Fruit fly (Drosophila melanogaster) whole organism, embryonic: Measurements from ENCODE around the gene CG5973.

Experiments
- Atf-2 ChIP-seq: fragments of 200-800 bp; sonication (Bioruptor generic); optimal IDR thresholded peaks from 2 replicates; lab custom pipeline; 2016; ENCODE audit warnings: missing biosample characterization, missing genetic modification characterization
- Awh ChIP-seq: fragments of 200-800 bp; sonication (Bioruptor generic); IDR thresholded peaks from 2 replicates; pipeline ENCODE4, ENCODE4 v1.3.6; 2022; ENCODE audit warnings: missing biosample characterization, missing genetic modification characterization
- BtbVII ChIP-seq: fragments of 200-800 bp; sonication (Bioruptor generic); optimal IDR thresholded peaks from 3 replicates; lab custom pipeline; 2017; ENCODE audit warnings: missing biosample characterization, mild to moderate bottlenecking, missing genetic modification characterization
- CG10267 ChIP-seq: fragments of 200-800 bp; sonication (Bioruptor generic); optimal IDR thresholded peaks from 2 replicates; lab custom pipeline; 2018; ENCODE audit warnings: missing biosample characterization, mild to moderate bottlenecking, missing genetic modification characterization, moderate library complexity
- CG11456 ChIP-seq: fragments of 200-800 bp; sonication (Bioruptor generic); IDR thresholded peaks from 3 replicates; pipeline ENCODE4 v1.3.6; 2022; ENCODE audit warnings: missing biosample characterization, missing genetic modification characterization
- CG14965 ChIP-seq: fragments of 200-800 bp; sonication (Bioruptor generic); optimal IDR thresholded peaks from 2 replicates; lab custom pipeline; 2016; ENCODE audit warnings: missing biosample characterization, missing genetic modification characterization, borderline replicate concordance
- CG15269 ChIP-seq: fragments of 200-800 bp; sonication (Bioruptor generic); optimal IDR thresholded peaks from 2 replicates; lab custom pipeline; 2018; ENCODE audit warnings: missing biosample characterization, mild to moderate bottlenecking, missing genetic modification characterization, moderate library complexity
- CG1603 ChIP-seq: fragments of 200-800 bp; sonication (Bioruptor generic); optimal IDR thresholded peaks from 2 replicates; lab custom pipeline; 2019; ENCODE audit warnings: missing biosample characterization, mild to moderate bottlenecking, missing genetic modification characterization, moderate library complexity
- CG16779 ChIP-seq: fragments of 200-800 bp; sonication (Bioruptor generic); IDR thresholded peaks from 2 replicates; pipeline ENCODE4 v1.3.6; 2022; ENCODE audit warnings: missing biosample characterization, missing genetic modification characterization
- CG17361 ChIP-seq: fragments of 200-800 bp; sonication (Bioruptor generic); IDR thresholded peaks from 3 replicates; pipeline ENCODE4 v1.3.6; 2022; ENCODE audit warnings: missing biosample characterization, missing genetic modification characterization
- CG2889 ChIP-seq: fragments of 200-800 bp; sonication (Bioruptor generic); IDR thresholded peaks from 3 replicates; pipeline ENCODE4 v1.3.6; 2022; ENCODE audit warnings: missing biosample characterization, missing genetic modification characterization
- CG31224 ChIP-seq: fragments of 200-800 bp; sonication (Bioruptor generic); IDR thresholded peaks from 2 replicates; pipeline ENCODE4 v1.3.6; 2022; ENCODE audit warnings: missing biosample characterization, missing genetic modification characterization
- CG31441 ChIP-seq: fragments of 200-800 bp; sonication (Bioruptor generic); IDR thresholded peaks from 2 replicates; pipeline ENCODE4 v1.3.6; 2022; ENCODE audit warnings: missing biosample characterization, missing genetic modification characterization
- CG32772 ChIP-seq: fragments of 200-800 bp; sonication (Bioruptor generic); IDR thresholded peaks from 2 replicates; pipeline ENCODE4 v1.3.6; 2022; ENCODE audit warnings: missing biosample characterization, missing genetic modification characterization
- CG34422 ChIP-seq: fragments of 200-800 bp; sonication (Bioruptor generic); IDR thresholded peaks from 3 replicates; pipeline ENCODE4 v1.3.6; 2022; ENCODE audit warnings: missing biosample characterization, missing genetic modification characterization
- CG6813 ChIP-seq: fragments of 200-800 bp; sonication (Bioruptor generic); optimal IDR thresholded peaks from 2 replicates; lab custom pipeline; 2017; ENCODE audit warnings: missing biosample characterization, missing genetic modification characterization, mild to moderate bottlenecking, moderate library complexity, missing genetic modification reagents
- CG6854 ChIP-seq: fragments of 200-800 bp; sonication (Bioruptor generic); optimal IDR thresholded peaks from 3 replicates; lab custom pipeline; 2017; ENCODE audit warnings: missing biosample characterization, mild to moderate bottlenecking, missing genetic modification characterization
- CG7745 ChIP-seq: fragments of 200-800 bp; sonication (Bioruptor generic); optimal IDR thresholded peaks from 2 replicates; lab custom pipeline; 2018; ENCODE audit warnings: missing biosample characterization, mild to moderate bottlenecking, missing genetic modification characterization, moderate library complexity
- CG8281 ChIP-seq: fragments of 200-800 bp; sonication (Bioruptor generic); optimal IDR thresholded peaks from 2 replicates; lab custom pipeline; 2018; ENCODE audit warnings: missing biosample characterization, mild to moderate bottlenecking, missing genetic modification characterization, moderate library complexity
- CG9215 ChIP-seq: fragments of 200-800 bp; sonication (Bioruptor generic); IDR thresholded peaks from 2 replicates; pipeline ENCODE4 v1.3.6; 2022; ENCODE audit warnings: missing biosample characterization, missing genetic modification characterization
- CG9817 ChIP-seq: fragments of 200-800 bp; sonication (Bioruptor generic); optimal IDR thresholded peaks from 2 replicates; lab custom pipeline; 2018; ENCODE audit warnings: missing biosample characterization, mild to moderate bottlenecking, missing genetic modification characterization, moderate library complexity
- CG9876 ChIP-seq: fragments of 200-800 bp; sonication (Bioruptor generic); optimal IDR thresholded peaks from 2 replicates; lab custom pipeline; 2016; ENCODE audit warnings: missing biosample characterization, missing genetic modification characterization
- D19B ChIP-seq: fragments of 200-800 bp; sonication (Bioruptor generic); optimal IDR thresholded peaks from 2 replicates; lab custom pipeline; 2017; ENCODE audit warnings: missing biosample characterization, mild to moderate bottlenecking, missing genetic modification characterization
- E2f1 ChIP-seq: fragments of 200-800 bp; sonication (Bioruptor generic); IDR thresholded peaks from 2 replicates; pipeline ENCODE4 v1.3.6; 2022; ENCODE audit warnings: missing biosample characterization, missing genetic modification characterization
- E2f2 ChIP-seq: fragments of 200-800 bp; sonication (Bioruptor generic); IDR thresholded peaks from 2 replicates; pipeline ENCODE4 v1.3.6; 2022; ENCODE audit warnings: missing biosample characterization, missing genetic modification characterization
- Elba2 ChIP-seq: fragments of 200-800 bp; sonication (Bioruptor generic); optimal IDR thresholded peaks from 3 replicates; lab custom pipeline; 2016; ENCODE audit warnings: missing biosample characterization, missing genetic modification characterization
- Gsc ChIP-seq: fragments of 200-800 bp; sonication (Bioruptor generic); IDR thresholded peaks from 2 replicates; pipeline ENCODE4 v1.3.6; 2022; ENCODE audit warnings: missing biosample characterization, missing genetic modification characterization
- H15 ChIP-seq: fragments of 200-800 bp; sonication (Bioruptor generic); IDR thresholded peaks from 3 replicates; pipeline ENCODE4 v1.3.6; 2022; ENCODE audit warnings: missing biosample characterization, missing genetic modification characterization
- Kr ChIP-seq: fragments of 200-800 bp; sonication (Bioruptor generic); optimal IDR thresholded peaks from 2 replicates; lab custom pipeline; 2017; ENCODE audit warnings: missing biosample characterization, mild to moderate bottlenecking, missing genetic modification characterization
- Mad ChIP-seq: fragments of 200-800 bp; sonication (Bioruptor generic); optimal IDR thresholded peaks from 2 replicates; lab custom pipeline; 2016; ENCODE audit warnings: missing biosample characterization, missing genetic modification characterization
- amos ChIP-seq: fragments of 200-800 bp; sonication (Bioruptor generic); IDR thresholded peaks from 2 replicates; pipeline ENCODE4 v1.3.6; 2022; ENCODE audit warnings: missing biosample characterization, missing genetic modification characterization; ENCODE audit not compliant: partially characterized antibody
- az2 ChIP-seq: fragments of 200-800 bp; sonication (Bioruptor generic); optimal IDR thresholded peaks from 3 replicates; lab custom pipeline; 2016; ENCODE audit warnings: missing biosample characterization, missing genetic modification characterization
- cad ChIP-seq: fragments of >200 bp; optimal IDR thresholded peaks from 2 replicates; lab custom pipeline; 2017; ENCODE audit warnings: missing biosample characterization, missing genetic modification characterization
- chif ChIP-seq, 2 experiments: fragments of 200-800 bp; sonication (Bioruptor generic); optimal IDR thresholded peaks; 3 replicates each; lab custom pipeline; 2016; ENCODE audit warnings: missing biosample characterization in 2 of 2, missing genetic modification characterization in 2 of 2
- croc ChIP-seq: fragments of 200-800 bp; sonication (Bioruptor generic); conservative IDR thresholded peaks from 3 replicates; pipeline ENCODE4 v1.3.6; 2022; ENCODE audit warnings: missing biosample characterization, missing genetic modification characterization
- ewg ChIP-seq: fragments of 200-800 bp; sonication (Bioruptor generic); optimal IDR thresholded peaks from 3 replicates; lab custom pipeline; 2017; ENCODE audit warnings: mild to moderate bottlenecking, missing biosample characterization, missing genetic modification reagents, missing genetic modification characterization
- gce ChIP-seq: fragments of 200-800 bp; sonication (Bioruptor generic); IDR thresholded peaks from 3 replicates; pipeline ENCODE4 v1.3.6; 2022; ENCODE audit warnings: missing biosample characterization, missing genetic modification characterization
- gcm ChIP-seq: fragments of 200-800 bp; sonication (Bioruptor generic); optimal IDR thresholded peaks from 2 replicates; lab custom pipeline; 2019; ENCODE audit warnings: missing biosample characterization, mild to moderate bottlenecking, missing genetic modification characterization, moderate library complexity
- gem ChIP-seq: fragments of 200-800 bp; sonication (Bioruptor generic); optimal IDR thresholded peaks from 2 replicates; lab custom pipeline; 2019; ENCODE audit warnings: missing biosample characterization, mild to moderate bottlenecking, missing genetic modification characterization, moderate library complexity
- gfzf ChIP-seq: fragments of 200-800 bp; sonication (Bioruptor generic); optimal IDR thresholded peaks from 2 replicates; lab custom pipeline; 2016; ENCODE audit warnings: missing biosample characterization, mild to moderate bottlenecking, missing genetic modification characterization, moderate library complexity
- ken ChIP-seq: fragments of 200-800 bp; sonication (Bioruptor generic); IDR thresholded peaks from 3 replicates; pipeline ENCODE4 v1.3.6; 2022; ENCODE audit warnings: missing biosample characterization, missing genetic modification characterization
- knrl ChIP-seq: fragments of 200-800 bp; sonication (Bioruptor generic); IDR thresholded peaks from 3 replicates; pipeline ENCODE4 v1.3.6; 2022; ENCODE audit warnings: missing biosample characterization, missing genetic modification characterization; ENCODE audit not compliant: partially characterized antibody
- lab ChIP-seq: fragments of 200-800 bp; sonication (Bioruptor generic); optimal IDR thresholded peaks from 3 replicates; lab custom pipeline; 2017; ENCODE audit warnings: missing biosample characterization, missing genetic modification characterization, mild to moderate bottlenecking, moderate library complexity, missing genetic modification reagents
- scrt ChIP-seq: fragments of 200-800 bp; sonication (Bioruptor generic); optimal IDR thresholded peaks from 2 replicates; lab custom pipeline; 2018; ENCODE audit warnings: missing biosample characterization, mild to moderate bottlenecking, missing genetic modification characterization, moderate library complexity
- so ChIP-seq: fragments of 200-800 bp; sonication (Bioruptor generic); IDR thresholded peaks from 3 replicates; pipeline ENCODE4 v1.3.6; 2022; ENCODE audit warnings: missing biosample characterization, missing genetic modification characterization
- trem ChIP-seq: fragments of 200-800 bp; optimal IDR thresholded peaks from 3 replicates; lab custom pipeline; 2019; ENCODE audit warnings: missing biosample characterization, mild to moderate bottlenecking, missing genetic modification characterization, moderate library complexity
- trh ChIP-seq: fragments of 200-800 bp; sonication (Bioruptor generic); optimal IDR thresholded peaks from 2 replicates; lab custom pipeline; 2016; ENCODE audit warnings: missing biosample characterization, missing genetic modification characterization
- unc-4 ChIP-seq: fragments of 200-800 bp; sonication (Bioruptor generic); IDR thresholded peaks from 2 replicates; pipeline ENCODE4 v1.3.6; 2022; ENCODE audit warnings: missing biosample characterization, missing genetic modification characterization; ENCODE audit not compliant: partially characterized antibody
- zen2 ChIP-seq: fragments of 200-800 bp; sonication (Bioruptor generic); IDR thresholded peaks from 3 replicates; pipeline ENCODE4 v1.3.6; 2022; ENCODE audit warnings: missing biosample characterization, missing genetic modification characterization; ENCODE audit not compliant: partially characterized antibody
- zfh2 ChIP-seq: fragments of 200-800 bp; sonication (Bioruptor generic); optimal IDR thresholded peaks from 2 replicates; lab custom pipeline; 2016; ENCODE audit warnings: missing biosample characterization, missing genetic modification characterization

Gene CG5973

dm6 chr2L:7396962-7397361, 40.3 kb upstream of the CG5973 start:
- TF ChIP-seq CG31441 (GFP tag; lab: Robert Waterston, UW): peak; percentile 67
- TF ChIP-seq gem: peak; percentile 82
- TF ChIP-seq CG16779 (GFP tag; lab: Robert Waterston, UW): no peak
- peak; percentile 24 for TF ChIP-seq BtbVII
- peak; percentile 44; the same call in 1 of the 2 replicates for TF ChIP-seq CG31224 (GFP tag; lab: Robert Waterston, UW)
- peak; percentile 63; the same call in 2 of the 3 replicates for TF ChIP-seq H15 (GFP tag; lab: Robert Waterston, UW)
- no peak for TF ChIP-seq Kr (GFP tag; lab: Kevin White, UChicago)
- TF ChIP-seq gce (GFP tag; lab: Robert Waterston, UW): 0 out of 3 replicates have a peak, but pooled peaks have one; percentile 57
- peak; percentile 48 for TF ChIP-seq scrt
- TF ChIP-seq amos: no peak
- peak; percentile 64 for TF ChIP-seq CG9215 (GFP tag; lab: Robert Waterston, UW)
- peak; percentile 57; the same call in 1 of the 3 replicates for TF ChIP-seq ken (GFP tag; lab: Robert Waterston, UW)
- peak; percentile 10 for TF ChIP-seq CG8281 (tag; lab: Kevin White, UChicago)
- TF ChIP-seq Gsc (GFP tag; lab: Robert Waterston, UW): no peak
- TF ChIP-seq E2f1 (GFP tag; lab: Robert Waterston, UW): peak; percentile 81
- TF ChIP-seq gfzf (GFP tag; lab: Kevin White, UChicago): no peak
- TF ChIP-seq trh: no peak
- TF ChIP-seq knrl (GFP tag; lab: Robert Waterston, UW): no peak
- TF ChIP-seq CG6813 (GFP tag; lab: Kevin White, UChicago): peak; percentile 39
- peak; percentile 0 to 46 for TF ChIP-seq chif (GFP tag; optimal IDR thresholded peaks at IDR 0.05; lab: Kevin White, UChicago)
- peak; percentile 69; the same call in 2 of the 3 replicates for TF ChIP-seq so (GFP tag; lab: Robert Waterston, UW)
- TF ChIP-seq Atf-2 (GFP tag; lab: Kevin White, UChicago): no peak
- TF ChIP-seq cad (GFP tag; lab: Kevin White, UChicago): no peak
- TF ChIP-seq CG15269 (tag; lab: Kevin White, UChicago): peak; percentile 77
- TF ChIP-seq CG34422 (GFP tag; lab: Robert Waterston, UW): peak; percentile 77; the same call in 1 of the 3 replicates
- peak; percentile 70 for TF ChIP-seq CG1603
- TF ChIP-seq ewg: peak; percentile 42
- peak; percentile 36 for TF ChIP-seq CG9817
- TF ChIP-seq CG2889 (GFP tag; lab: Robert Waterston, UW): no peak
- TF ChIP-seq trem (tag; lab: Kevin White, UChicago): no peak
- TF ChIP-seq CG17361 (GFP tag; lab: Robert Waterston, UW): peak; percentile 59
- TF ChIP-seq CG10267 (tag; lab: Kevin White, UChicago): peak; percentile 56
- peak; percentile 5 for TF ChIP-seq CG9876 (GFP tag; lab: Kevin White, UChicago)
- TF ChIP-seq CG11456 (GFP tag; lab: Robert Waterston, UW): peak; percentile 74
- TF ChIP-seq az2: peak; percentile 64
- TF ChIP-seq Elba2 (GFP tag; lab: Kevin White, UChicago): no peak
- peak; percentile 89 for TF ChIP-seq lab (GFP tag; lab: Kevin White, UChicago)
- peak; percentile 19 for TF ChIP-seq gcm (GFP tag; lab: Kevin White, UChicago)
- TF ChIP-seq Awh (GFP tag; lab: Robert Waterston, UW): peak; percentile 73; the same call in 1 of the 2 replicates
- TF ChIP-seq zen2: no peak
- TF ChIP-seq unc-4: no peak
- peak; percentile 63 for TF ChIP-seq D19B (GFP tag; lab: Kevin White, UChicago)
- peak; percentile 26 for TF ChIP-seq zfh2 (GFP tag; lab: Kevin White, UChicago)
- peak; percentile 29 for TF ChIP-seq CG6854 (GFP tag; lab: Kevin White, UChicago)
- peak; percentile 47 for TF ChIP-seq E2f2 (GFP tag; lab: Robert Waterston, UW)
- no peak for TF ChIP-seq CG7745 (tag; lab: Kevin White, UChicago)
- peak; percentile 51 for TF ChIP-seq croc (GFP tag; lab: Robert Waterston, UW)
- TF ChIP-seq CG32772 (GFP tag; lab: Robert Waterston, UW): peak; percentile 65
- TF ChIP-seq Mad: no peak
- no peak for TF ChIP-seq CG14965
